Worm (Caenorhabditis elegans): ENCODE data around the gene T19C9.8.

T19C9.8 gene

DNA sequence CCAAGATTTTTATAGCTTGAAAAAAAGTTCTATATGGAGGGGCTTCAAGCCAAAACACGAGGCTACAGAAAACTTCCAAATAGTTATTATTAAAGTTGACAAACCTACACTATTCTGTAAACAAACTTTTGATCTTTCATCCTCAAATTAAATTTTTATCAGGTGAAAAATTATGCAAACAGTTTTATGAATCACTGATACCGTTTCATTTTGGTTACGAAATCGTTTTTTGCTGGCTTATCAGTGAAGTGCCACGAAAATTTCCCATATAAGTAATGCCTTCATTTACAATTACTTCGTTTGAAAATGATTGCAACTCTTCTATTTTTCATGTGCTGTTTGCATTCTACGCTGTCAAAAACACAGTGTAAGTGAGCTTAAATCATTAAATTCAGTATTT is at the start of gene T19C9.8:
Gene T19C9.8 (plus strand): TSS at position 299 of the 400 bp plus-strand sequence.
- TF ChIP-seq him-1 (tag; optimal IDR thresholded peaks at IDR 0.05) (no peak), dao-5 (tag; optimal IDR thresholded peaks at IDR 0.05) (no peak), W03F9.2 (tag; optimal IDR thresholded peaks at IDR 0.05) (no peak)

DNA sequence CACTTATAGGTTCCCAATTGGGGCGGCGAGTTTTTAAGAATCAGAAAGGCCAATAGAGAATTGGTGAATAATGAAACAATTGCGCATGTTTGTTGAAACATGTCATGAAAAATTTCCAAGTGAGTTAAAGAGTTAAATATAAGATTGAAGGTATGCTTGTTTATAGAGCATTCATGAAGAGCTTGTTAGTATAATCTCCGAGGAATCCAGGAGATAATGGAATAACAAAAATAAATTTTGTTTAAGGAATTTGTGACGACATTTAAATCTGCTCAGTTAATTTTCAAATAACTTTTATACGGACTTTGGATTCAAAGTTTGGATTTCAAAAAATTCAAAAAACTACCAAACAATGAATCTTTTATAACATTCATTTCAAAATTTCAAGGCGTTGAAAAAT is 48.5 kb upstream of the T19C9.8 start, which contains the start of gene str-199:
Gene str-199 (minus strand): TSS at position 101 of the 400 bp plus-strand sequence.
- TF ChIP-seq W03F9.2 (tag; optimal IDR thresholded peaks at IDR 0.05) (no peak), him-1 (tag; optimal IDR thresholded peaks at IDR 0.05) (no peak), dao-5 (tag; optimal IDR thresholded peaks at IDR 0.05) (no peak)

DNA sequence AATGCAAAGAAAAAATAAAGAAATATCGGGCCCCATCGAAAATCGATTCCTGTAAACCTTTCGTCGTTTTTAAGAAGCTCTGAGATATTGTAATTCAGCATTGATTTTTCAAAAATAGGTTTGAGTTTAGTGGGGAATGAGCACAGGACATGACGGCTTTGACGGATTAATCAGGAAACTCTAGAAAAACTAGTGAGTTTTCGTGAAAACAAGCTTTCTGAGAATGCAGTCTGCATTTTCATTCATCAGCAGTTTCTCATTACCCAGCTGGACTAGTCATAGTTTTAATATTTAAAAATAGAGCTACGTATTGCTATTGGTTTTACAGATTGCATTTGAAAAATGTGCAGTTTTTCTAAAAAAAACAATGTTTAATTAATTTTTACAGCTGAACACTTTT is 46.7 kb upstream of the T19C9.8 start, which contains the start of gene srz-47:
Gene srz-47 (minus strand): TSS at position 101 of the 400 bp plus-strand sequence.
- TF ChIP-seq dao-5 (tag; optimal IDR thresholded peaks at IDR 0.05) (no peak), him-1 (tag; optimal IDR thresholded peaks at IDR 0.05) (no peak), W03F9.2 (tag; optimal IDR thresholded peaks at IDR 0.05) (no peak)

DNA sequence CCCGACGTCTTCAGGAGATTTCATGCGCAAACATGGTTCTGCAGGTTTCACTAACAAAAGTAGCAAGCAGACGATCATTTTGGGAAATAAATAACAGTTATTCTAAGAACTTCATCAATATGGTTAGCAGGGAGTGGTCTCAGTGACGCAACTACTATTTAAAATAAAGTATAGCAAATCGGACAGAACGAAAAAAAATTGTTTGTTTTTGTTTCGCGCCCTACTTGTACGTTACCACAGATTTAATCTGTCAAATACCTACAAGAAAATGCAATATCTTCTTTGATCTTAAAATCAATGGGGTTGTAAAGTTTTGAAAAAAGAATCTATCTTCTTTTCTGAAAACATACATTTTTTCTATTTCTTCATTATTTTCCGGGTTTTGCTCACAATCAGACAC is 40.0 kb upstream of the T19C9.8 start, which contains the start of gene srz-96:
Gene srz-96 (plus strand): TSS at position 301 of the 400 bp plus-strand sequence.
- TF ChIP-seq him-1 (tag; optimal IDR thresholded peaks at IDR 0.05) (no peak), dao-5 (tag; optimal IDR thresholded peaks at IDR 0.05) (no peak), W03F9.2 (tag; optimal IDR thresholded peaks at IDR 0.05) (no peak)

DNA sequence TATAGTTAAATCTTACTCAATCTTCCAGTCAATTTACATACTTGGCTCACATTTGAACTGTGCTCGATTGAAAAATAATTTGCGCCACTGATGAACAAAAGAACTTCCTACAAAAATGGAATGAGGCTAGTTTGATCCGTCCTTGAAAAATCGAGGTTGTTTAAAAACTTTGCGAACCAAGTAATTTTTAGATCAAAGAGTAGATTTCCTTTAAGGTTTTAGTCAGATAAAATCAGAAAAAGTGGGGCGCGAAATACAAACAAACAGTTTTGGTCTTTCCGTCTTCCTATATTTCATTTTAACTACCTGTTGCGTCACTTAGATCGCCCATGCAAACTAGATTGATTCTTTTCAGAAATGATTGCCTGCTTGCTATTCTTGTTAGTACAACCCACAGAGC is 37.0 kb upstream of the T19C9.8 start, which contains the start of gene Y68A4A.10:
Gene Y68A4A.10 (plus strand): TSS at position 301 of the 400 bp plus-strand sequence.
- TF ChIP-seq dao-5 (tag; optimal IDR thresholded peaks at IDR 0.05) (no peak), him-1 (tag; optimal IDR thresholded peaks at IDR 0.05) (no peak), W03F9.2 (tag; optimal IDR thresholded peaks at IDR 0.05) (no peak)

DNA sequence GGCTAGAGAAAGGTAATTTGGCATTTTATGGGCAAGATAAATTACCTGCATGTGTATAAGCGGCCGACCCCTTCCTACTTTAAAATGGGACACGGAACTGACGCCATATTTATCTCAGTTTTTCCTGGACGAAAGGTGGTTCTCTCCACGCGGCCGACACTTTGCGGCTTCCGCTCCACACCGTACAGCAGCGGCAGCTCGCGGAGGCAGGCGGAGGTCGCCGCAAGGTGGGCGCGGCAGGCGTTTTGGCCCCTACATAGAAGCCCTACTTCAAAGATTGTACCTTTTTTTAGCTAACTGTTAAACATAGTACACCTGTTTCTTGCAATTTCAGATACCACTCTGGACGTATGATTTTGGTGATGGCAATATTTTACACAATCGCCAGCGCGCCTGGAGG is 32.4 kb upstream of the T19C9.8 start:
- TF ChIP-seq dao-5 (tag; optimal IDR thresholded peaks at IDR 0.05) (no peak), him-1 (tag; optimal IDR thresholded peaks at IDR 0.05) (no peak), W03F9.2 (tag; optimal IDR thresholded peaks at IDR 0.05) (no peak)

DNA sequence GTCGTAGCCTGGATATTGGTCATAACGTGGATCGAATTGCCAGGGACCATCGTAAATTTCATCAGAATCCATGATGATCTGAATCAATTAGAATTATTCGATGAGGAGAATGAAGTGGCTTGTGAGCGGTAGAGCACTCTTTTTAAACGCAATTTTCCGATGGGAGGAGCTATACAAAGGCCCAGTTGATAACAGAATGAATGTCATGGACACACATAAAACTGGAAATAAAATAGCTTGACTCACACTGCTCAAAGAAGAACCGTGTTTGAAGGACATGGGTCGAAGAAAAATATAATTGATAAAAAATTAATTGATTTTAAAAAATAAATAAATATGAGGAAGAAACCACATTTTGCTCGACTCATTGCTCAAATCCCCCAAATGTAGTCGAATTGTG is 30.9 kb upstream of the T19C9.8 start, which contains the start of gene Y68A4A.13:
Gene Y68A4A.13 (minus strand): TSS at position 101 of the 400 bp plus-strand sequence.
- TF ChIP-seq W03F9.2 (tag; optimal IDR thresholded peaks at IDR 0.05), result no peak
- no peak for TF ChIP-seq him-1 (tag; optimal IDR thresholded peaks at IDR 0.05)
- no peak for TF ChIP-seq dao-5 (tag; optimal IDR thresholded peaks at IDR 0.05)

DNA sequence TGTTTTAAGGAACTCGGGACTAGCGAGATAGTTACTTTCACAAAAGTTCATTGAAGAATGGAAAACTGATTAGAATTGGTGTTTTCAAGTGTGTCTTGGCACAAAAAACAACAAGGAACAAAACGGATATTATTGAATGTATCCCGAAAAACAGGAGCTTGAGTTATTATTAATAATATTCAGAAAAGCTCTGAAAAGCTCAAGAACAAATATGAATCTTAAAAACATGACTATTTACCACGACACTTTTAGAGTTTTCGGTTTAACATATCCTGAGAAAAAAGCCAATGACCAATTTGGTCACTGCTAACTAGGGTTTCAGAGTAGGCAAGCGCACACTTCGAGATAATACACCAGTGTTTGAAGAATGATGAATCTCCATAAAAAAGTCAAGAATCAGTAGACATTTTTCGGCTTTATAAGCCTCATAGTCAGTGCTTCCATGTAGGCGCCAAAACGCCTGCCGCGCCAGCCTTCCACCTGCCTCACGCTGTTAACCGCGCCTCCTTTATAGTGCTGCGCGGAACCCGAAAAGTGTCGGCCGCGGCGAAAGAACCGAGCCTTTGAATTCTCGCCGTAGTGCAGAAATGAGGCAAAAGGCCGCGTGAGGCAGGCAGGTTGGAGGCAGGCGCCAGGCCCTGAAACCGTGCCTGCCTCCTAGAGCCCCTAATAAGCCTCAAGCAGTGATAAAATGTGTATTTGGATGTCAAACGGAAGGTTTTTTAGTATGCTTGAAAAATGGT is 26.7 kb upstream of the T19C9.8 start, which contains the start of gene srh-236:
Gene srh-236 (minus strand): TSS at position 51 of the 743 bp plus-strand sequence.
- TF ChIP-seq dao-5 (tag; optimal IDR thresholded peaks at IDR 0.05), result no peak
- no peak for TF ChIP-seq W03F9.2 (tag; optimal IDR thresholded peaks at IDR 0.05)
- no peak for TF ChIP-seq him-1 (tag; optimal IDR thresholded peaks at IDR 0.05)

DNA sequence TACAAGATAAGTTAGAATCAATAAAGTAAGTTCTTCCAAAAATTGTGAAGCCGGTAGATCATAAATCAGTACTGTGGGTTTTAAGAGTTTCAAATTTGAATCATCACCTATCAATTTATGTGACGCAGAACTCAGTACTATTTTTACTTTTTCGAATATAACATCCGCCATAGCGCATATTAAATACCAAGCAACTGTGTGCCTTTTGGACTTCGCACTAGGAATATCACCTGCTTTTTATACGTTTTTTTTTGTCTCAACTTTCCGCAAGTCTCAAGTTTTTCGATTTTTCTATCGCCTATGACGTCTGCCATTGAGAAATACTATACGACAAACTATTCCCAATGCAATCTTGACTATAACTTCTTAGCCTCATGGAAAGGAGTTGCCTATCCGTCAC is 26.2 kb upstream of the T19C9.8 start, which contains the start of gene srh-113:
Gene srh-113 (plus strand): TSS at position 301 of the 400 bp plus-strand sequence.
- TF ChIP-seq him-1 (tag; optimal IDR thresholded peaks at IDR 0.05), result no peak
- TF ChIP-seq W03F9.2 (tag; optimal IDR thresholded peaks at IDR 0.05), result no peak
- TF ChIP-seq dao-5 (tag; optimal IDR thresholded peaks at IDR 0.05), result no peak

DNA sequence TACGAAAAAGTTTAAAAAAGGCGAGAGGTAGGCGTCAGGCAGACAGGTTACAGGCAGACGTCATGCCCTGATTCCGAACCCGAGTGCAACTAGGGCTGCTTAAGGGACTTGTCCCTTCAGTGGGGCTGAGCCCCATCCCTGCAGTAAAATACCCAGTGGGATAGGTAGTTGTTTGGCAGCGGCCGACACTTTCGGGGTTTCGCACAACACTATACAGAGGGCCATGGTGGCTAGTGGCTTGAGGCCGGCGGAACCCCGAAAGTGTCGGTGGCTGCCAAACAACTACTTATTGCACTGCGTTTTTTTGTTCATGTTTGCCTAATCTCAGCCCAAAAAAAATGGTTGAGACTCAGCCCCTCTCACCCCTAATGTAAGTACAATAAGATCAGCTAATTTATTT is 23.3 kb upstream of the T19C9.8 start:
- TF ChIP-seq him-1 (tag; optimal IDR thresholded peaks at IDR 0.05), result no peak
- no peak for TF ChIP-seq W03F9.2 (tag; optimal IDR thresholded peaks at IDR 0.05)

DNA sequence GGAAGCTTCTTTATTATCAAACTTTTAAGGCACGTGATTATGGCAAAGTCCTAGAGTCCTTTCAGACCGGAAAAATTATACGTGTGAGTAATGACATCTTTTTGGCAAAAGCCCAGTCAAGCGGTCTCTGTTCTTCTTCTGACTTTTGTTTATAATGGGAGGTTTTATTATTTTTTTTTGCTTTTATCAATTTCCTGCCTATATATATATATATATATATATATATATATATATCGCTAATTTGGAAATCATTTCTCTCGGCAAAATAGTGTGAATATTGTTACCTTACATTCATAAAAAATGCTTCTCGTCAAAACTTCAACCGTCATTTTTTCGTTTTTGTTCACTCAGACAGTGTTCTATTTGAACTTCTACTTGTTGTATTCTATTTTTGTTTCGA is 21.2 kb upstream of the T19C9.8 start, which contains the start of gene srbc-62:
Gene srbc-62 (plus strand): TSS at position 301 of the 400 bp plus-strand sequence.
- no peak for TF ChIP-seq W03F9.2 (tag; optimal IDR thresholded peaks at IDR 0.05)

DNA sequence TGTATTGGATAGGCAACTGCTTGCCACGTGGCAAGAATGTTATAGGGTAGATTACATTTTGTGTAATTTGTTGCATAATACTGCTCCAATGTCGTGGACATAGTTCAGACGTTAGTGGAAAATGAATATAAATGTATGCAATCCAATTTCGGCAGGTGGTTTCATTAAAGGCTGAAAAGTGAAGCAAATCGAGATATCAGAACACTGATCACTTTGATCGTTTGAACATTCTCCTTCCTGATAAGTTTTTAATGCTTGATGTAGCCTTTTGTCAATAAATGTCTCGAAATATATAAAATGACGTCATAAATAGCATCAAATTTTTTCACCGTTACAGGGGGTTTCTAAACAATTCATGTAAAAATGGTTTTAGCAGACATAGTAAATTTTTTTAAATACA is 18.6 kb upstream of the T19C9.8 start, which contains the start of gene srh-109:
Gene srh-109 (minus strand): TSS at position 101 of the 400 bp plus-strand sequence.
- no peak for TF ChIP-seq him-1 (tag; optimal IDR thresholded peaks at IDR 0.05)
- no peak for TF ChIP-seq dao-5 (tag; optimal IDR thresholded peaks at IDR 0.05)
- TF ChIP-seq W03F9.2 (tag; optimal IDR thresholded peaks at IDR 0.05), result no peak

DNA sequence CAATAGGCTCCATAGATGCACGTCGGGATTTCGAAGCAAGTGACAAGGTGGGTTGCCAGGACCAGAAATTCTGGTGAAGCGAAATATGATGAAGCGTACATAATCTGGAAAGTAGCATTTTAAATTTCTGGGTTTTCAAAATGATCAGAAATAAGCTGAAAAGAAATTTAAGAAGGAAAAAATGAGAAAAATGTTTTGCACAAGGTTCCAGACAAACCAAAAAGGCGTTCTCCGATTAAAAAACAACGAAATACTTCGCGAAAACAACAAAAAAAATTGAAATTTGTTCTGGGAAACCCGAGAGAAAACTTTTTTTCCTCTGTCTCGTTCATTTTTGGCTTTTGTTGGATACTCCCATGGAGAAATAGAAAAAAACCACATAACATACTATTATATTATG is 15.6 kb upstream of the T19C9.8 start, which contains the start of gene srh-252:
Gene srh-252 (minus strand): TSS at position 101 of the 400 bp plus-strand sequence.
- no peak for TF ChIP-seq him-1 (tag; optimal IDR thresholded peaks at IDR 0.05)
- TF ChIP-seq dao-5 (tag; optimal IDR thresholded peaks at IDR 0.05), result no peak
- no peak for TF ChIP-seq W03F9.2 (tag; optimal IDR thresholded peaks at IDR 0.05)

DNA sequence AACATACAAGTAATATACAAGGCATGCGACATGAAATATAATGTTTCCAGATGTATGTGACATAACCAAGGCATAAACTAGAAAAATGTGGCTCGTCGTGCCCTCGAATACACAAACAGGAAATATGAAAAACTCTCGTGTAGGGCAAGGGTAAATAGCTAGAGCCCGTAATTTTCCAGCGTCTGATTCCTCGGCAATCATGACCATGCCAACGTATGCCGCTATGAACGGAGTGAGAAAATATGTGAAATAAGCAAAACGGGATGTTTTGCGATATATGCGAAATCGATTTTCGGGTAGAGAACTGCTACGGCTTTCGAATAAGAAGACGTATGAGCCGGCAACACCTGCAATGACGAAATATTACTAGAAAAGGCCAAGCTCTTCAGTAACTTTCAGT is 13.5 kb upstream of the T19C9.8 start, which contains the start of gene scl-25:
Gene scl-25 (plus strand): TSS at position 301 of the 400 bp plus-strand sequence.
- TF ChIP-seq dao-5 (tag; optimal IDR thresholded peaks at IDR 0.05), result no peak
- TF ChIP-seq him-1 (tag; optimal IDR thresholded peaks at IDR 0.05), result no peak
- no peak for TF ChIP-seq W03F9.2 (tag; optimal IDR thresholded peaks at IDR 0.05)

Data from whole organism, L4/young adult.